Fruit fly (Drosophila melanogaster): ENCODE measurements around the gene CG45099.

dm6 chr3R:22053202-22053601, 19.1 kb upstream of the CG45099 start:
- TF ChIP-seq CG8478 (optimal IDR thresholded peaks at IDR 0.05) (no peak), CTCF (optimal IDR thresholded peaks at IDR 0.05) (no peak)

Data from S2 (cell line).